Worm (Caenorhabditis elegans): ENCODE data around the gene clp-4.

ce11 chrIII:1806183-1806798, 11.8 kb downstream of the clp-4 start:
- no peak for TF ChIP-seq nhr-12 (tag; optimal IDR thresholded peaks at IDR 0.05)
- no peak for TF ChIP-seq nhr-77 (tag; optimal IDR thresholded peaks at IDR 0.05)
- TF ChIP-seq sptf-1 (tag; optimal IDR thresholded peaks at IDR 0.05) = no peak
- no peak for TF ChIP-seq rnt-1 (tag; optimal IDR thresholded peaks at IDR 0.05)
